Worm (Caenorhabditis elegans): ENCODE data around the gene C16E9.2.

Gene C16E9.2

ce11 chrX:6935430-6935829 lies at the start of gene C16E9.2:
Gene C16E9.2, plus strand, starts transcription at chrX:6935730.
- TF ChIP-seq mbf-1 (tag; optimal IDR thresholded peaks at IDR 0.05) (no peak), alr-1 (tag; optimal IDR thresholded peaks at IDR 0.05) (no peak), unc-55 (GFP tag; optimal IDR thresholded peaks at IDR 0.05) (no peak), C34F6.9 (tag; optimal IDR thresholded peaks at IDR 0.05) (no peak), crh-2 (tag; optimal IDR thresholded peaks at IDR 0.05) (no peak), elt-1 (tag; optimal IDR thresholded peaks at IDR 0.05) (no peak), nhr-12 (tag; optimal IDR thresholded peaks at IDR 0.05) (no peak), ama-1 (optimal IDR thresholded peaks at IDR 0.05) (no peak), nhr-6 (tag; optimal IDR thresholded peaks at IDR 0.05) (no peak)

DNA sequence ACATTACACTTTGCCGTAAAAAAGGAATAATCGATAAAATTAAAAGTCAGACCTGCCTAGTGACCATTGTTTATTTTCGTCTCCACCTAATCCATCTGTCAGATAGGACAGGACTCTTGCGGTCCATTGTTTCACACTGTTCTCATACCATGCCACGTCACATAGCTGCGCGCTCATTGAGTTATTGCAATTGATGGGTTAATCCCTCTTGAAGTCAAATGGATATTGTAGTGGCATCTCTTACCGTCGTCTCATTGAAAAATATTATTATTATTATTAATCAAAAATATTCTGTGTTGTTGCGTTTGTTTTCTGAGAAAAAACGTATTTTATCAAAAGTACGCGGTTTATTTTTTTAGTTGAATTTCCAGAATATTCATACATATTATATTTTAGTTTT lies 47.3 kb upstream of the C16E9.2 start:
- no peak for TF ChIP-seq nhr-6 (tag; optimal IDR thresholded peaks at IDR 0.05)
- no peak for TF ChIP-seq sma-3 (GFP tag; optimal IDR thresholded peaks at IDR 0.05)
- TF ChIP-seq nhr-12 (tag; optimal IDR thresholded peaks at IDR 0.05), result no peak
- TF ChIP-seq blmp-1 (tag; optimal IDR thresholded peaks at IDR 0.05; ENCODE audit: insufficient read depth), result no peak
- no peak for TF ChIP-seq lin-39 (tag; optimal IDR thresholded peaks at IDR 0.05)
- TF ChIP-seq F13H6.1 (tag; optimal IDR thresholded peaks at IDR 0.05), result no peak
- no peak for TF ChIP-seq lin-11 (tag; optimal IDR thresholded peaks at IDR 0.05)
- no peak for TF ChIP-seq unc-62 (GFP tag; optimal IDR thresholded peaks at IDR 0.05)
- no peak for TF ChIP-seq nhr-21 (tag; optimal IDR thresholded peaks at IDR 0.05)
- TF ChIP-seq R02D3.7 (tag; optimal IDR thresholded peaks at IDR 0.05), result no peak

DNA sequence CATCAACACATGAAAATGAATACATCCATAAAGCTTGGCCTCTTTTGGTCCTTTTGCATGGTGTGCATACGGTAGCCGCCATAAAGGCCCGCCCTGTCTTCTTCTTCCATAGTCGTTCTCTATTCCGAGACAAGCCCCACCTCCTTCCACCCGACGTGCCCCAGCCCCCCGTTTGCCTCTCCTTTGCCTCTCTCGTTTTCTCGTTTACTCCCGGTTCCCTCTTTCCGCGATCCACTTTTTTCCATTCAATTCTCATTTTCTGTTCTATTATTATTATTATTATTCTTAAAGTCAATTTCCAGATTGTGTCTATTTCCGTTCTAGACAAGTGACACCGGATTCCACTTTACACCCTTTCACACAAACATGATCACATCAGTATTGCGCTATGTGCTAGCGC lies 46.2 kb upstream of the C16E9.2 start, which contains the start of gene unc-6:
TSS of gene unc-6 (plus strand) at position 301 of the 400 bp plus-strand sequence.
- TF ChIP-seq nhr-25 (tag; optimal IDR thresholded peaks at IDR 0.05) (no peak), elt-3 (tag; optimal IDR thresholded peaks at IDR 0.05) (no peak), ZK546.5 (tag; optimal IDR thresholded peaks at IDR 0.05) (no peak), lin-39 (tag; optimal IDR thresholded peaks at IDR 0.05) (no peak), sem-4 (tag; optimal IDR thresholded peaks at IDR 0.05) (no peak), aly-2 (tag; optimal IDR thresholded peaks at IDR 0.05) (no peak), unc-55 (GFP tag; optimal IDR thresholded peaks at IDR 0.05) (no peak), skn-1 (tag; optimal IDR thresholded peaks at IDR 0.05) (no peak), C34F6.9 (tag; optimal IDR thresholded peaks at IDR 0.05) (no peak)

ce11 chrX:6893074-6893473 lies 42.5 kb upstream of the C16E9.2 start:
- TF ChIP-seq mab-5 (tag; optimal IDR thresholded peaks at IDR 0.05), result no peak
- no peak for TF ChIP-seq blmp-1 (tag; optimal IDR thresholded peaks at IDR 0.05; ENCODE audit: insufficient read depth)
- no peak for TF ChIP-seq nhr-6 (tag; optimal IDR thresholded peaks at IDR 0.05)
- no peak for TF ChIP-seq aly-2 (tag; optimal IDR thresholded peaks at IDR 0.05)
- TF ChIP-seq F13H6.1 (tag; optimal IDR thresholded peaks at IDR 0.05), result peak; percentile 14
- TF ChIP-seq nhr-237 (tag; optimal IDR thresholded peaks at IDR 0.05), result no peak
- no peak for TF ChIP-seq ztf-1 (GFP tag; conservative IDR thresholded peaks at IDR 0.05)
- no peak for TF ChIP-seq snpc-4 (tag; optimal IDR thresholded peaks at IDR 0.05)
- no peak for TF ChIP-seq elt-1 (tag; optimal IDR thresholded peaks at IDR 0.05)

DNA sequence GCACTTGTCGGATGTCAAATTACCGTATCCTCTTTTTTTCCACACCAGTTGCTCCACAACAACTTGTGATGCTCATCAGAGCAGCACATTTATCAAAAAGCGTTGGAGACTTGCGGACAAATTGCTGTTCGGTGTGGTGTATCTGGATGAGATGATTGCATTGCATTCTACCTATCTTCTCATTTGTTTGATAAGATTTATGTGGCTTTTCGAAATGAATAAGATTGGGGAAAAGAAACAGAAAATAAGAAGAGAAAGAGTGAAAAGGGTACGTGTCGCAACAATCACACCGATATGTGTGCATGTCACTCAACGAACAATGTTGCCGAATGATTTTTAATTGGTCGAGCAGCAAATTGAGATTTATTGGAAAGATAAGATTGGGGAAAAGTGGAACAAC lies 41.4 kb upstream of the C16E9.2 start:
- TF ChIP-seq C34F6.9 (tag; optimal IDR thresholded peaks at IDR 0.05) (no peak), sem-4 (tag; optimal IDR thresholded peaks at IDR 0.05) (peak; percentile 36), nhr-129 (tag; optimal IDR thresholded peaks at IDR 0.05) (peak; percentile 17), lsy-2 (tag; optimal IDR thresholded peaks at IDR 0.05) (peak in 1 of 2 experiments; percentile 68), mab-5 (tag; optimal IDR thresholded peaks at IDR 0.05) (peak; percentile 55), lin-39 (tag; optimal IDR thresholded peaks at IDR 0.05) (peak; percentile 6), unc-55 (GFP tag; optimal IDR thresholded peaks at IDR 0.05) (no peak), F13H6.1 (tag; optimal IDR thresholded peaks at IDR 0.05) (peak; percentile 39), ceh-82 (tag; optimal IDR thresholded peaks at IDR 0.05) (no peak)

DNA sequence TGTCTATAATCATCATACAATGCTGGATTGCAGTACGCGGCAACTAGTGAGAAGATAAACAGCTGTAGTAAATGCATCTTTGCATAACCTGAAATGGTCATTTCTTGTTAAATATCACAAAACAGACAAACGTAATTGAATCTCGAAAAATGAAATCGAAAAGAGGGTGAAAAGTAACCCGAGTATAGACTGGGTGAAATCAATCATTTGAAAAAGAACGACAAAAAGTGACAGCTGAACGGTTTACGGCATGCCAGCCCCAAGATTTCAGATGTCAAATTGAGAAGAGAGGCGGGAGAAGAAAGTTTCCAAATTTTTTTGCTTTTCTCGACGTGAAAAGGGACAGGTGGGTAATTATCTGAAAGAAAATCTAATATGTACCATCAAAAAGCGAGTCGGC lies 35.7 kb upstream of the C16E9.2 start, which contains the start of gene F14B8.4:
TSS of gene F14B8.4 (minus strand) at position 101 of the 400 bp plus-strand sequence.
- TF ChIP-seq sma-3 (GFP tag; optimal IDR thresholded peaks at IDR 0.05) (no peak), ceh-16 (tag; optimal IDR thresholded peaks at IDR 0.05) (no peak), unc-39 (tag; optimal IDR thresholded peaks at IDR 0.05) (no peak), R02D3.7 (tag; optimal IDR thresholded peaks at IDR 0.05) (no peak)
